Worm (Caenorhabditis elegans) whole organism, L4 larva: ENCODE data around the gene ZK757.1.

Experiments
- ceh-44 ChIP-seq: fragments of 200-800 bp; sonication (Bioruptor generic); IDR thresholded peaks from 2 replicates; pipeline ENCODE4 v1.3.6; 2022; ENCODE audit warnings: missing genetic modification reagents, missing genetic modification characterization, missing compliant biosample characterization
- ctbp-1 ChIP-seq: fragments of 200-800 bp; sonication (Bioruptor generic); IDR thresholded peaks from 2 replicates; pipeline ENCODE4 v1.3.6; 2022; ENCODE audit warnings: missing genetic modification reagents, missing genetic modification characterization, missing compliant biosample characterization
- mdl-1 ChIP-seq, 2 experiments: fragments of 150-350 bp in 1 of 2; sonication (generic microtip) in 1 of 2; optimal IDR thresholded peaks; 2 replicates each; lab custom pipeline; 2014 to 2017; ENCODE audit warnings: missing biosample characterization in 2 of 2, missing genetic modification characterization in 2 of 2
- pha-4 ChIP-seq, 2 experiments: fragments of 150-350 bp in 1 of 2; fragments of 200-800 bp in 1 of 2; sonication (Bioruptor generic) in 1 of 2; IDR thresholded peaks in 1 of 2; optimal IDR thresholded peaks in 1 of 2; 2 replicates each; pipeline versions ENCODE4 v1.3.6 to Lab custom; 2014 to 2022; ENCODE audit warnings: missing genetic modification characterization in 2 of 2, missing genetic modification reagents in 2 of 2, missing biosample characterization in 1 of 2, missing compliant biosample characterization in 1 of 2

DNA sequence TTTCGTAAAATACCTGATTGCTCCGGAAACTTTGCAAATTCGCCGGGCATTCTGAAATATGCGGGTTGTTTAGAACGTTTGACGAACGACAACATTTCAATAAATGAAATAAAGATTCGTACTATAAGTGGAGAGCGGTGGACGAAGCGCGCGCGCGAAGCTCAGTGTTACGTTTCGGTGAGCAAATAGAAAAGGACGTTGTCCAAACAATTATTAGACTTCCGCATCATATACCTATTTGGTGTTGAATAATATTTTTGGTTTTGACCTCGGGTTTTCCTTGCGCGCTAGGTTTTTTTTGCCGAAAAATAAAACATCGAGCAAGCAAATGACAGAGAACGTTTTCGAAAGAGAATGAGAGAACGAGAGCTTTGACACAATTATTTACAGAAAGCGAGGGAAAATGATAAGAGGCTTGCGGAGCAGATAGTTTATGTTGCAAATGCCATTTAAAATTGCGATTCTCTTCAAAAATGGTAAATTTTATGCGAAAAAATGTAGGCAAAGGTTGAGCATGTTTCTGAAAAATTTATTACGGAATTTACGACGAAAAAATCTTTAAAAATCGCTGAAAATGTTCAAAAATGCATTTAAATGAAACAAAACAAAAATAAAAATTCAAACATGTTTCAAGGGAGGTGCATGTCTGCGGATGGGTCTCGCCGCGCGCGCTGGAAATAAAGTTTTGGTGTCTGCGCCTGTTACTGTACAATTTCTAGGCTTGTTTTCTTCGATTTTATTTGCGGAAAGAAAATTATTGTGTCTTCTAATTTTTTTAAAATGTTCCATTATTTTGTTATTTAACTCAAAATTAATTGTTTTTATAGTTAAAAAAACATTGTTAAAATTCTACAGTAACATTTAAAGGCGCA is 39.9 kb upstream of the ZK757.1 start, which contains the start of the genes cyld-1 and F40F12.9:
- TF ChIP-seq pha-4 (GFP tag; IDR thresholded peaks at IDR 0.05; lab: Robert Waterston, UW), result no peak
- peak; percentile 62 for TF ChIP-seq pha-4 (tag; optimal IDR thresholded peaks at IDR 0.05; lab: Kevin White, UChicago)
- no peak for TF ChIP-seq mdl-1 (tag; optimal IDR thresholded peaks at IDR 0.05; lab: Kevin White, UChicago)
- no peak for TF ChIP-seq ctbp-1 (GFP tag; lab: Robert Waterston, UW)
- no peak for TF ChIP-seq ceh-44 (GFP tag; lab: Robert Waterston, UW)
